Worm (Caenorhabditis elegans): Measurements from ENCODE around the gene C14A4.6.

Gene C14A4.6

ce11 chrII:10627086-10627485 is 32.5 kb upstream of the C14A4.6 start:
- TF ChIP-seq elt-2 (tag; optimal IDR thresholded peaks at IDR 0.05) = peak; percentile 37
- TF ChIP-seq ceh-48 (tag; optimal IDR thresholded peaks at IDR 0.05) = no peak

- TF ChIP-seq nfya-1 (tag; optimal IDR thresholded peaks at IDR 0.05) (no peak), ceh-9 (tag; optimal IDR thresholded peaks at IDR 0.05) (no peak), pha-4 (tag; optimal IDR thresholded peaks at IDR 0.05) (no peak), hlh-6 (tag; optimal IDR thresholded peaks at IDR 0.05) (no peak), ceh-31 (tag; optimal IDR thresholded peaks at IDR 0.05) (no peak), zip-5 (tag; optimal IDR thresholded peaks at IDR 0.05) (no peak), ceh-45 (GFP tag; IDR thresholded peaks at IDR 0.05) (no peak), hlh-8 (tag; optimal IDR thresholded peaks at IDR 0.05) (no peak), lim-6 (tag; optimal IDR thresholded peaks at IDR 0.05) (no peak), pros-1 (tag; optimal IDR thresholded peaks at IDR 0.05) (no peak), tbx-2 (tag; optimal IDR thresholded peaks at IDR 0.05) (no peak), ceh-22 (tag; optimal IDR thresholded peaks at IDR 0.05) (no peak), ceh-48 (tag; optimal IDR thresholded peaks at IDR 0.05) (no peak), elt-2 (tag; optimal IDR thresholded peaks at IDR 0.05) (no peak), C08G9.2 (tag; optimal IDR thresholded peaks at IDR 0.05) (no peak)
Observed at ce11 chrII:10621965-10622364, 27.4 kb upstream of the C14A4.6 start, which contains the start of gene cutl-9. TSS of gene cutl-9 (plus strand) at chrII:10622265.

ce11 chrII:10618157-10618556 is 23.6 kb upstream of the C14A4.6 start, which contains the start of gene C14A4.13:
TSS of gene C14A4.13 (plus strand) at chrII:10618457.
- no peak for TF ChIP-seq nhr-232 (tag; optimal IDR thresholded peaks at IDR 0.05)
- TF ChIP-seq pha-4 (tag; optimal IDR thresholded peaks at IDR 0.05) = no peak
- no peak for TF ChIP-seq ceh-2 (tag; optimal IDR thresholded peaks at IDR 0.05)
- TF ChIP-seq C38D4.7 (GFP tag; optimal IDR thresholded peaks at IDR 0.05) = no peak
- TF ChIP-seq pros-1 (tag; optimal IDR thresholded peaks at IDR 0.05) = no peak
- no peak for TF ChIP-seq madf-2 (tag; optimal IDR thresholded peaks at IDR 0.05)
- TF ChIP-seq ceh-24 (tag; optimal IDR thresholded peaks at IDR 0.05) = no peak
- no peak for TF ChIP-seq hlh-8 (tag; optimal IDR thresholded peaks at IDR 0.05)
- no peak for TF ChIP-seq ets-4 (tag; optimal IDR thresholded peaks at IDR 0.05)
- no peak for TF ChIP-seq sdc-2 (tag; optimal IDR thresholded peaks at IDR 0.05)
- TF ChIP-seq dve-1 (tag; optimal IDR thresholded peaks at IDR 0.05) = no peak
- no peak for TF ChIP-seq tbx-7 (tag; optimal IDR thresholded peaks at IDR 0.05)
- no peak for TF ChIP-seq eyg-1 (tag; optimal IDR thresholded peaks at IDR 0.05)
- TF ChIP-seq unc-55 (GFP tag; optimal IDR thresholded peaks at IDR 0.05) = no peak

- TF ChIP-seq ets-4 (tag; optimal IDR thresholded peaks at IDR 0.05) (no peak), ceh-31 (tag; optimal IDR thresholded peaks at IDR 0.05) (no peak), ceh-18 (tag; optimal IDR thresholded peaks at IDR 0.05) (no peak), che-1 (tag; optimal IDR thresholded peaks at IDR 0.05) (no peak), T23F11.4 (GFP tag; optimal IDR thresholded peaks at IDR 0.05) (no peak), tbx-7 (tag; optimal IDR thresholded peaks at IDR 0.05) (no peak), ahr-1 (tag; optimal IDR thresholded peaks at IDR 0.05) (no peak), ama-1 (optimal IDR thresholded peaks at IDR 0.05) (no peak), ceh-2 (tag; optimal IDR thresholded peaks at IDR 0.05) (no peak), dmd-4 (tag; optimal IDR thresholded peaks at IDR 0.05; ENCODE audit: borderline replicate concordance) (no peak), fkh-10 (GFP tag; optimal IDR thresholded peaks at IDR 0.05) (no peak), pha-4 (tag; optimal IDR thresholded peaks at IDR 0.05) (no peak), pat-9 (tag; optimal IDR thresholded peaks at IDR 0.05) (no peak), ceh-9 (tag; optimal IDR thresholded peaks at IDR 0.05) (no peak), unc-55 (GFP tag; optimal IDR thresholded peaks at IDR 0.05) (no peak), fkh-6 (tag; optimal IDR thresholded peaks at IDR 0.05) (no peak)
Observed at ce11 chrII:10612743-10613142, 18.2 kb upstream of the C14A4.6 start, which contains the start of gene C14A4.12. TSS of gene C14A4.12 (plus strand) at chrII:10613043.

- no peak for TF ChIP-seq nfya-1 (tag; optimal IDR thresholded peaks at IDR 0.05)
- no peak for TF ChIP-seq lim-6 (tag; optimal IDR thresholded peaks at IDR 0.05)
- TF ChIP-seq rnt-1 (tag; optimal IDR thresholded peaks at IDR 0.05) = no peak
- no peak for TF ChIP-seq fax-1 (tag; optimal IDR thresholded peaks at IDR 0.05)
- TF ChIP-seq ceh-24 (tag; optimal IDR thresholded peaks at IDR 0.05) = no peak
- no peak for TF ChIP-seq ceh-6 (GFP tag; optimal IDR thresholded peaks at IDR 0.05)
- TF ChIP-seq ceh-34 (tag; optimal IDR thresholded peaks at IDR 0.05) = no peak
- TF ChIP-seq ceh-9 (tag; optimal IDR thresholded peaks at IDR 0.05) = no peak
Observed at ce11 chrII:10608821-10609220, 14.2 kb upstream of the C14A4.6 start.

Measured in whole organism, late embryonic.